Worm (Caenorhabditis elegans): ENCODE measurements around the gene D1022.3.
"Not testable (repeated sequence)": the region's sequence is repeated elsewhere in the genome, so short reads cannot be mapped to it uniquely, and the experiment has no call there.

The D1022.3 gene

ce11 chrII:7459205-7459604, 3.1 kb upstream of the D1022.3 start, which contains the start of gene D1022.2:
D1022.2 (plus strand) TSS chrII:7459505.
- TF ChIP-seq unc-120 (tag; optimal IDR thresholded peaks at IDR 0.05; ENCODE audit: poor library complexity, severe bottlenecking) (no peak), pha-4 (tag; optimal IDR thresholded peaks at IDR 0.05) (no peak), ham-2 (GFP tag; optimal IDR thresholded peaks at IDR 0.05) (no peak), hlh-1 (tag; optimal IDR thresholded peaks at IDR 0.05) (no peak), ceh-83 (GFP tag; optimal IDR thresholded peaks at IDR 0.05) (no peak), blmp-1 (tag; optimal IDR thresholded peaks at IDR 0.05) (no peak), zip-8 (tag; optimal IDR thresholded peaks at IDR 0.05) (no peak), cnd-1 (tag; optimal IDR thresholded peaks at IDR 0.05) (no peak), mls-2 (tag; optimal IDR thresholded peaks at IDR 0.05) (no peak)

ce11 chrII:7458706-7459105, 2.6 kb upstream of the D1022.3 start, which contains the start of gene D1022.5:
D1022.5 (minus strand) TSS chrII:7458806.
- TF ChIP-seq unc-62 (GFP tag; optimal IDR thresholded peaks at IDR 0.05) (no peak), mep-1 (tag; optimal IDR thresholded peaks at IDR 0.05) (no peak), sptf-1 (tag; optimal IDR thresholded peaks at IDR 0.05) (no peak), unc-39 (tag; optimal IDR thresholded peaks at IDR 0.05) (no peak), ceh-43 (GFP tag; optimal IDR thresholded peaks at IDR 0.05) (no peak), M03D4.4 (tag; optimal IDR thresholded peaks at IDR 0.05) (no peak), sem-2 (GFP tag; optimal IDR thresholded peaks at IDR 0.05) (no peak), flh-1 (GFP tag; optimal IDR thresholded peaks at IDR 0.05) (no peak), nhr-12 (tag; optimal IDR thresholded peaks at IDR 0.05) (no peak), zip-8 (tag; optimal IDR thresholded peaks at IDR 0.05) (no peak), lsy-2 (tag; optimal IDR thresholded peaks at IDR 0.05) (no peak), nhr-28 (tag; optimal IDR thresholded peaks at IDR 0.05) (no peak), ceh-39 (tag; optimal IDR thresholded peaks at IDR 0.05) (no peak), bed-3 (GFP tag; optimal IDR thresholded peaks at IDR 0.05) (no peak), ceh-83 (GFP tag; optimal IDR thresholded peaks at IDR 0.05) (no peak), elt-3 (tag; optimal IDR thresholded peaks at IDR 0.05) (no peak)

ce11 chrII:7457210-7457609, 1.1 kb upstream of the D1022.3 start, which contains the start of gene D1022.4:
D1022.4 (minus strand) TSS chrII:7457292.
- TF ChIP-seq elt-1 (tag; optimal IDR thresholded peaks at IDR 0.05; ENCODE audit: borderline replicate concordance, insufficient read depth) (no peak), hlh-1 (tag; optimal IDR thresholded peaks at IDR 0.05) (no peak), ceh-43 (GFP tag; optimal IDR thresholded peaks at IDR 0.05) (no peak), bed-3 (GFP tag; optimal IDR thresholded peaks at IDR 0.05) (no peak), lin-32 (GFP tag; optimal IDR thresholded peaks at IDR 0.05) (no peak), ces-1 (GFP tag; optimal IDR thresholded peaks at IDR 0.05) (no peak), M03D4.4 (tag; optimal IDR thresholded peaks at IDR 0.05) (no peak), unc-39 (tag; optimal IDR thresholded peaks at IDR 0.05) (no peak), lin-13 (tag; optimal IDR thresholded peaks at IDR 0.05) (no peak)

- TF ChIP-seq lin-32 (GFP tag; optimal IDR thresholded peaks at IDR 0.05); ham-2 (GFP tag; optimal IDR thresholded peaks at IDR 0.05); elt-1 (tag; optimal IDR thresholded peaks at IDR 0.05; ENCODE audit: borderline replicate concordance, insufficient read depth): not testable (repeated sequence)
Measured at ce11 chrII:7434958-7435357, 21.1 kb downstream of the D1022.3 start, which contains the start of gene K02A2.1. K02A2.1 (plus strand) TSS chrII:7435258.

- TF ChIP-seq bed-3 (GFP tag; optimal IDR thresholded peaks at IDR 0.05) = no peak
- TF ChIP-seq nhr-76 (tag; optimal IDR thresholded peaks at IDR 0.05) = no peak
- TF ChIP-seq unc-120 (tag; optimal IDR thresholded peaks at IDR 0.05; ENCODE audit: poor library complexity, severe bottlenecking) = no peak
- no peak for TF ChIP-seq cnd-1 (tag; optimal IDR thresholded peaks at IDR 0.05)
- TF ChIP-seq lin-13 (tag; optimal IDR thresholded peaks at IDR 0.05) = no peak
- no peak for TF ChIP-seq tbx-8 (GFP tag; optimal IDR thresholded peaks at IDR 0.05)
- TF ChIP-seq ham-2 (GFP tag; optimal IDR thresholded peaks at IDR 0.05) = no peak
- TF ChIP-seq mls-2 (tag; optimal IDR thresholded peaks at IDR 0.05) = no peak
- no peak for TF ChIP-seq ceh-83 (GFP tag; optimal IDR thresholded peaks at IDR 0.05)
- TF ChIP-seq unc-62 (GFP tag; optimal IDR thresholded peaks at IDR 0.05) = no peak
- no peak for TF ChIP-seq drap-1 (GFP tag; optimal IDR thresholded peaks at IDR 0.05)
- TF ChIP-seq ceh-39 (tag; optimal IDR thresholded peaks at IDR 0.05) = no peak
Measured at ce11 chrII:7434182-7434581, 21.9 kb downstream of the D1022.3 start, which contains the start of gene kcc-3. kcc-3 (minus strand) TSS chrII:7434282.
